Fruit fly (Drosophila melanogaster) whole organism: ENCODE results near the gene CG10026.

Source experiments
- CG8478 ChIP-seq: fragments of >200 bp; optimal IDR thresholded peaks from 2 replicates; lab custom pipeline; 2018; ENCODE audit warnings: inconsistent platforms
- EcR ChIP-seq, 2 experiments: fragments of >200 bp; optimal IDR thresholded peaks; 2 replicates each; lab custom pipeline; 2017; ENCODE audit warnings: missing biosample characterization in 2 of 2, missing genetic modification characterization in 2 of 2, missing genetic modification reagents in 2 of 2

DNA sequence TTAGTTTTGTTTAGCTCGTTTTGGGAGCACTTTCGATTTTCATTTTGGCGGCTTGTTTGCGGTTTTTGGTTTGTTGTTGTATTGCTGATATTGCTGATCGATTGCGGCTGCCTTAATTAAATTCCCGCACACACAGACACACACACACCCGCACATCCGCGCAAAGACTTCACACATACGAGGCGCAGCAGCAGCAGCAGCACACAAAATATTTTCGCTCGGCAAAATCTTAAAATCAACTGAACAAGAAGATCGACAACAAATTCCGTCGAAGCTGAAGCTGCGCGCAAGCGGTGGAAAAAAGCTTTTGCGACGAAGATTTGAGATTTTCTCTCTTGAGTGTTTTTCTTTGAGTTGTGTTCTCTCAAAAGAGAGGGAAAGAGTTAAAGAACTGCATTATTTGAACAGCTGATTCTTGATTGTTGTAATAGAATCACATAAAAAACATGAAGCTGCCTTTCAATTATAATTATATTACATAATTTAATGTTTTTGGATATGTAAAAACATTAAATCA, 39.8 kb upstream of the CG10026 start:
- TF ChIP-seq EcR (GFP tag; optimal IDR thresholded peaks at IDR 0.05; lab: Kevin White, UChicago): no peak
- TF ChIP-seq CG8478 (lab: Kevin White, UChicago): no peak
